Fruit fly (Drosophila melanogaster): Measurements from ENCODE around the gene CG32708.
A peak's percentile ranks its signal among the peaks of the same experiment; 100 is the strongest.

Gene CG32708

dm6 chrX:9089254-9090056, 3.7 kb downstream of the CG32708 start, which contains the start of gene CCT2:
CCT2 (plus strand) TSS chrX:9089513.
- TF ChIP-seq CG8478 (optimal IDR thresholded peaks at IDR 0.05): no peak
- TF ChIP-seq CTCF (optimal IDR thresholded peaks at IDR 0.05): peak in 1 of 2 experiments; percentile 25

- TF ChIP-seq CTCF (optimal IDR thresholded peaks at IDR 0.05): no peak
- no peak for TF ChIP-seq CG8478 (optimal IDR thresholded peaks at IDR 0.05)
These were observed 4.3 kb downstream of the CG32708 start for dm6 chrX:9090057-9090358.

dm6 chrX:9093062-9093461, 7.3 kb downstream of the CG32708 start:
- TF ChIP-seq CG8478 (optimal IDR thresholded peaks at IDR 0.05) (no peak), CTCF (optimal IDR thresholded peaks at IDR 0.05) (no peak)

dm6 chrX:9093912-9094311, 8.2 kb downstream of the CG32708 start:
- TF ChIP-seq CG8478 (optimal IDR thresholded peaks at IDR 0.05): no peak
- no peak for TF ChIP-seq CTCF (optimal IDR thresholded peaks at IDR 0.05)

dm6 chrX:9102125-9102524, 16.4 kb downstream of the CG32708 start:
- TF ChIP-seq CG8478 (optimal IDR thresholded peaks at IDR 0.05) (no peak), CTCF (optimal IDR thresholded peaks at IDR 0.05) (no peak)

dm6 chrX:9103308-9104185, 17.8 kb downstream of the CG32708 start, which contains the start of gene CG7766:
CG7766 (minus strand) TSS chrX:9103739.
- TF ChIP-seq CG8478 (optimal IDR thresholded peaks at IDR 0.05) (no peak), CTCF (optimal IDR thresholded peaks at IDR 0.05) (no peak)

- TF ChIP-seq CTCF (optimal IDR thresholded peaks at IDR 0.05): no peak
- TF ChIP-seq CG8478 (optimal IDR thresholded peaks at IDR 0.05): no peak
These were observed 20.6 kb downstream of the CG32708 start, which contains the start of gene Bx42 for dm6 chrX:9106212-9106774. Bx42 (minus strand) TSS chrX:9106604.

- TF ChIP-seq CG8478 (optimal IDR thresholded peaks at IDR 0.05) (no peak), CTCF (optimal IDR thresholded peaks at IDR 0.05) (no peak)
These were observed 21.1 kb downstream of the CG32708 start, which contains the start of gene Arfrp1 for dm6 chrX:9106775-9107283. Arfrp1 (plus strand) TSS chrX:9107069.

- TF ChIP-seq CTCF (optimal IDR thresholded peaks at IDR 0.05): no peak
- TF ChIP-seq CG8478 (optimal IDR thresholded peaks at IDR 0.05): no peak
These were observed 22.7 kb downstream of the CG32708 start, which contains the start of gene AP-1gamma for dm6 chrX:9108387-9108786. AP-1gamma (plus strand) TSS chrX:9108691.

dm6 chrX:9109072-9109844, 23.5 kb downstream of the CG32708 start:
- TF ChIP-seq CTCF (optimal IDR thresholded peaks at IDR 0.05) (no peak), CG8478 (optimal IDR thresholded peaks at IDR 0.05) (no peak)

dm6 chrX:9110155-9110909, 24.6 kb downstream of the CG32708 start:
- no peak for TF ChIP-seq CTCF (optimal IDR thresholded peaks at IDR 0.05)
- TF ChIP-seq CG8478 (optimal IDR thresholded peaks at IDR 0.05): no peak

- no peak for TF ChIP-seq CG8478 (optimal IDR thresholded peaks at IDR 0.05)
These were observed 32.1 kb downstream of the CG32708 start for dm6 chrX:9117831-9118230.

dm6 chrX:9118961-9119633, 33.4 kb downstream of the CG32708 start:
- TF ChIP-seq CG8478 (optimal IDR thresholded peaks at IDR 0.05) (no peak), CTCF (optimal IDR thresholded peaks at IDR 0.05) (no peak)
